Fruit fly (Drosophila melanogaster) whole organism, embryonic: ENCODE data around the gene CG33969.

ENCODE experiments used
- Aef1 ChIP-seq: fragments of 200-800 bp; sonication (Bioruptor generic); IDR thresholded peaks from 3 replicates; pipeline ENCODE4 v1.3.6; 2022; ENCODE audit warnings: missing biosample characterization, missing genetic modification characterization
- Bgb ChIP-seq: fragments of 200-800 bp; sonication (Bioruptor generic); IDR thresholded peaks from 2 replicates; pipeline ENCODE4 v1.3.6; 2022; ENCODE audit warnings: missing biosample characterization, missing genetic modification characterization; ENCODE audit not compliant: partially characterized antibody
- CG1024 ChIP-seq: fragments of 200-800 bp; sonication (Bioruptor generic); IDR thresholded peaks from 2 replicates; pipeline ENCODE4 v1.3.6; 2022; ENCODE audit warnings: missing biosample characterization, missing genetic modification characterization
- CG12071 ChIP-seq: fragments of 200-800 bp; sonication (Bioruptor generic); optimal IDR thresholded peaks from 3 replicates; lab custom pipeline; 2018; ENCODE audit warnings: missing biosample characterization, mild to moderate bottlenecking, missing genetic modification characterization
- CG17328 ChIP-seq: fragments of 200-800 bp; sonication (Bioruptor generic); IDR thresholded peaks from 2 replicates; pipeline ENCODE4 v1.3.6; 2022; ENCODE audit warnings: missing biosample characterization, missing genetic modification characterization
- CG2120 ChIP-seq: fragments of 200-800 bp; sonication (Bioruptor generic); optimal IDR thresholded peaks from 3 replicates; lab custom pipeline; 2016; ENCODE audit warnings: missing biosample characterization, missing genetic modification characterization
- CG2889 ChIP-seq: fragments of 200-800 bp; sonication (Bioruptor generic); IDR thresholded peaks from 3 replicates; pipeline ENCODE4 v1.3.6; 2022; ENCODE audit warnings: missing biosample characterization, missing genetic modification characterization
- CG30020 ChIP-seq: fragments of 200-800 bp; optimal IDR thresholded peaks from 2 replicates; lab custom pipeline; 2019; ENCODE audit warnings: missing biosample characterization, mild to moderate bottlenecking, missing genetic modification characterization, moderate library complexity
- CG31224 ChIP-seq: fragments of 200-800 bp; sonication (Bioruptor generic); IDR thresholded peaks from 2 replicates; pipeline ENCODE4 v1.3.6; 2022; ENCODE audit warnings: missing biosample characterization, missing genetic modification characterization
- CG32532 ChIP-seq: fragments of 200-800 bp; sonication (Bioruptor generic); IDR thresholded peaks from 2 replicates; pipeline ENCODE4 v1.3.6; 2022; ENCODE audit warnings: missing biosample characterization, missing genetic modification characterization
- CG32772 ChIP-seq: fragments of 200-800 bp; sonication (Bioruptor generic); IDR thresholded peaks from 2 replicates; pipeline ENCODE4 v1.3.6; 2022; ENCODE audit warnings: missing biosample characterization, missing genetic modification characterization
- CG34376 ChIP-seq: fragments of 200-800 bp; sonication (Bioruptor generic); optimal IDR thresholded peaks from 2 replicates; lab custom pipeline; 2018; ENCODE audit warnings: missing biosample characterization, mild to moderate bottlenecking, missing genetic modification characterization
- CG5953 ChIP-seq: fragments of 200-800 bp; sonication (Bioruptor generic); IDR thresholded peaks from 2 replicates; pipeline ENCODE4 v1.3.6; 2022; ENCODE audit warnings: missing biosample characterization, missing genetic modification characterization
- CG6272 ChIP-seq: fragments of 200-800 bp; sonication (Bioruptor generic); IDR thresholded peaks from 2 replicates; pipeline ENCODE4 v1.3.6; 2022; ENCODE audit warnings: missing biosample characterization, missing genetic modification characterization
- CG6854 ChIP-seq: fragments of 200-800 bp; sonication (Bioruptor generic); optimal IDR thresholded peaks from 3 replicates; lab custom pipeline; 2017; ENCODE audit warnings: missing biosample characterization, mild to moderate bottlenecking, missing genetic modification characterization
- Dip2 ChIP-seq: fragments of 200-800 bp; sonication (Bioruptor generic); IDR thresholded peaks from 2 replicates; pipeline ENCODE4 v1.3.6; 2022; ENCODE audit warnings: missing biosample characterization, missing genetic modification characterization
- E2f1 ChIP-seq: fragments of 200-800 bp; sonication (Bioruptor generic); IDR thresholded peaks from 2 replicates; pipeline ENCODE4 v1.3.6; 2022; ENCODE audit warnings: missing biosample characterization, missing genetic modification characterization
- GATAe ChIP-seq: fragments of 200-800 bp; sonication (Bioruptor generic); conservative IDR thresholded peaks from 2 replicates; pipeline ENCODE4 v1.3.6; 2022; ENCODE audit warnings: missing biosample characterization, missing genetic modification characterization
- Hmx ChIP-seq: fragments of 200-800 bp; sonication (Bioruptor generic); optimal IDR thresholded peaks from 2 replicates; lab custom pipeline; 2016; ENCODE audit warnings: missing biosample characterization, missing genetic modification characterization
- Myb ChIP-seq: fragments of 200-800 bp; sonication (Bioruptor generic); optimal IDR thresholded peaks from 2 replicates; lab custom pipeline; 2016; ENCODE audit warnings: missing biosample characterization, missing genetic modification characterization
- NK7.1 ChIP-seq: fragments of 200-800 bp; sonication (Bioruptor generic); optimal IDR thresholded peaks from 3 replicates; lab custom pipeline; 2016; ENCODE audit warnings: missing biosample characterization, missing genetic modification characterization
- Neu2 ChIP-seq: fragments of 200-800 bp; sonication (Bioruptor generic); optimal IDR thresholded peaks from 3 replicates; lab custom pipeline; 2016; ENCODE audit warnings: missing biosample characterization, missing genetic modification characterization, borderline replicate concordance
- PHDP ChIP-seq: fragments of 200-800 bp; sonication (Bioruptor generic); optimal IDR thresholded peaks from 3 replicates; lab custom pipeline; 2018; ENCODE audit warnings: missing biosample characterization, mild to moderate bottlenecking, missing genetic modification characterization, moderate library complexity
- Pdp1 ChIP-seq, 2 experiments: fragments of 200-800 bp; sonication (Bioruptor generic); optimal IDR thresholded peaks; 3 replicates each; lab custom pipeline; 2016; ENCODE audit warnings: missing biosample characterization in 2 of 2, missing genetic modification characterization in 2 of 2, mild to moderate bottlenecking in 1 of 2, moderate library complexity in 1 of 2
- Ravus ChIP-seq: fragments of 200-800 bp; sonication (Bioruptor generic); IDR thresholded peaks from 2 replicates; pipeline ENCODE4 v1.3.6; 2022; ENCODE audit warnings: missing biosample characterization, missing genetic modification characterization
- Trl ChIP-seq, 3 experiments: fragments of >200 bp in 2 of 3; fragments of 200-800 bp in 1 of 3; sonication (Bioruptor generic) in 1 of 3; optimal IDR thresholded peaks; 2 replicates in 1 of 3; 3 replicates in 2 of 3; lab custom pipeline; 2016 to 2017; ENCODE audit warnings: missing biosample characterization in 1 of 3, missing genetic modification characterization in 1 of 3
- chinmo ChIP-seq: fragments of 200-800 bp; sonication (Bioruptor generic); IDR thresholded peaks from 4 replicates; pipeline ENCODE4 v1.3.6; 2022; ENCODE audit warnings: missing biosample characterization, missing genetic modification characterization; ENCODE audit not compliant: partially characterized antibody
- cwo ChIP-seq: fragments of 200-800 bp; sonication (Bioruptor generic); optimal IDR thresholded peaks from 3 replicates; lab custom pipeline; 2017; ENCODE audit warnings: missing biosample characterization, missing genetic modification characterization, mild to moderate bottlenecking, moderate library complexity, missing genetic modification reagents
- dm ChIP-seq: fragments of 200-800 bp; sonication (Bioruptor generic); optimal IDR thresholded peaks from 3 replicates; lab custom pipeline; 2016; ENCODE audit warnings: missing biosample characterization, missing genetic modification characterization
- dysf ChIP-seq: fragments of 200-800 bp; sonication (Bioruptor generic); IDR thresholded peaks from 3 replicates; pipeline ENCODE4 v1.3.6; 2022; ENCODE audit warnings: missing biosample characterization, missing genetic modification characterization
- ems ChIP-seq: fragments of 200-800 bp; sonication (Bioruptor generic); optimal IDR thresholded peaks from 3 replicates; lab custom pipeline; 2016; ENCODE audit warnings: missing biosample characterization, missing genetic modification characterization
- fd64A ChIP-seq: fragments of 200-800 bp; sonication (Bioruptor generic); optimal IDR thresholded peaks from 3 replicates; lab custom pipeline; 2018; ENCODE audit warnings: missing biosample characterization, mild to moderate bottlenecking, missing genetic modification characterization
- fd96Cb ChIP-seq: fragments of 200-800 bp; sonication (Bioruptor generic); optimal IDR thresholded peaks from 2 replicates; lab custom pipeline; 2018; ENCODE audit warnings: missing biosample characterization, mild to moderate bottlenecking, missing genetic modification characterization, moderate library complexity
- grau ChIP-seq: fragments of 200-800 bp; optimal IDR thresholded peaks from 3 replicates; lab custom pipeline; 2019; ENCODE audit warnings: missing biosample characterization, mild to moderate bottlenecking, missing genetic modification characterization, moderate library complexity
- grn ChIP-seq: fragments of 200-800 bp; sonication (Bioruptor generic); optimal IDR thresholded peaks from 3 replicates; lab custom pipeline; 2017; ENCODE audit warnings: missing biosample characterization, missing genetic modification characterization
- ind ChIP-seq: fragments of 200-800 bp; sonication (Bioruptor generic); optimal IDR thresholded peaks from 3 replicates; lab custom pipeline; 2016; ENCODE audit warnings: missing biosample characterization, missing genetic modification characterization
- lbe ChIP-seq: fragments of 200-800 bp; sonication (Bioruptor generic); optimal IDR thresholded peaks from 2 replicates; lab custom pipeline; 2016; ENCODE audit warnings: missing biosample characterization, mild to moderate bottlenecking, missing genetic modification characterization
- pan ChIP-seq, 4 experiments: fragments of >200 bp in 3 of 4; fragments of 200-800 bp in 1 of 4; sonication (Bioruptor generic) in 1 of 4; optimal IDR thresholded peaks in 3 of 4; IDR thresholded peaks in 1 of 4; 2 replicates each; pipeline versions ENCODE4 v1.3.6 to Lab custom; 2017 to 2022; ENCODE audit warnings: missing biosample characterization in 2 of 4, missing genetic modification characterization in 2 of 4, mixed read lengths in 1 of 4
- peb ChIP-seq: fragments of 200-800 bp; sonication (Bioruptor generic); IDR thresholded peaks from 2 replicates; pipeline ENCODE4 v1.3.6; 2022; ENCODE audit warnings: missing biosample characterization, missing genetic modification characterization
- seq ChIP-seq: fragments of 200-800 bp; sonication (Bioruptor generic); IDR thresholded peaks from 2 replicates; pipeline ENCODE4 v1.3.6; 2022; ENCODE audit warnings: missing biosample characterization, missing genetic modification characterization
- slou ChIP-seq: fragments of 200-800 bp; sonication (Bioruptor generic); optimal IDR thresholded peaks from 3 replicates; lab custom pipeline; 2016; ENCODE audit warnings: missing biosample characterization, missing genetic modification characterization
- slp2 ChIP-seq: fragments of 200-800 bp; sonication (Bioruptor generic); optimal IDR thresholded peaks from 2 replicates; lab custom pipeline; 2016; ENCODE audit warnings: missing biosample characterization, missing genetic modification characterization
- sna ChIP-seq: fragments of 200-800 bp; sonication (Bioruptor generic); IDR thresholded peaks from 2 replicates; pipeline ENCODE4 v1.3.6; 2022; ENCODE audit warnings: missing biosample characterization, missing genetic modification characterization; ENCODE audit not compliant: partially characterized antibody
- sug ChIP-seq: fragments of 200-800 bp; optimal IDR thresholded peaks from 2 replicates; lab custom pipeline; 2019; ENCODE audit warnings: missing biosample characterization, mild to moderate bottlenecking, missing genetic modification characterization, moderate library complexity
- tap ChIP-seq: fragments of 200-800 bp; optimal IDR thresholded peaks from 3 replicates; lab custom pipeline; 2019; ENCODE audit warnings: missing biosample characterization, mild to moderate bottlenecking, missing genetic modification characterization, moderate library complexity
- vfl ChIP-seq: fragments of 200-800 bp; sonication (Bioruptor generic); optimal IDR thresholded peaks from 2 replicates; lab custom pipeline; 2016; ENCODE audit warnings: missing biosample characterization, missing genetic modification characterization
- z ChIP-seq: fragments of 200-800 bp; sonication (Bioruptor generic); IDR thresholded peaks from 3 replicates; pipeline ENCODE4 v1.3.6; 2022; ENCODE audit warnings: missing biosample characterization, missing genetic modification characterization
- zen ChIP-seq: fragments of 200-800 bp; sonication (Bioruptor generic); optimal IDR thresholded peaks from 3 replicates; lab custom pipeline; 2018; ENCODE audit warnings: missing biosample characterization, mild to moderate bottlenecking, missing genetic modification characterization, moderate library complexity

The CG33969 gene

dm6 chr3L:20353726-20354332 is 39.5 kb downstream of the CG33969 start (continued):
- no peak for TF ChIP-seq CG32772
- TF ChIP-seq CG5953 (GFP tag; lab: Robert Waterston, UW): no peak
- TF ChIP-seq peb (GFP tag; lab: Robert Waterston, UW): no peak
- no peak for TF ChIP-seq slou (GFP tag; lab: Kevin White, UChicago)
- TF ChIP-seq NK7.1 (GFP tag; lab: Kevin White, UChicago): no peak
- TF ChIP-seq Bgb (GFP tag; lab: Robert Waterston, UW): no peak
- TF ChIP-seq ems: no peak
- TF ChIP-seq vfl (GFP tag; lab: Kevin White, UChicago): no peak
- no peak for TF ChIP-seq fd96Cb (tag; lab: Kevin White, UChicago)
- no peak for TF ChIP-seq pan (optimal IDR thresholded peaks at IDR 0.05; lab: Kevin White, UChicago)
- TF ChIP-seq pan (GFP tag; optimal IDR thresholded peaks at IDR 0.05 in 1 of 2, IDR thresholded peaks at IDR 0.05 in 1 of 2): no peak
- no peak for TF ChIP-seq CG12071 (GFP tag; lab: Kevin White, UChicago)
- no peak for TF ChIP-seq Hmx
- TF ChIP-seq CG34376: peak; percentile 56
- no peak for TF ChIP-seq slp2 (GFP tag; lab: Kevin White, UChicago)
- TF ChIP-seq Trl (optimal IDR thresholded peaks at IDR 0.05; lab: Kevin White, UChicago): peak in 1 of 2 experiments; percentile 1
- TF ChIP-seq Trl (GFP tag; optimal IDR thresholded peaks at IDR 0.05; lab: Kevin White, UChicago): no peak
- peak; percentile 51 for TF ChIP-seq sug (tag; lab: Kevin White, UChicago)
- TF ChIP-seq CG30020 (tag; lab: Kevin White, UChicago): no peak
- TF ChIP-seq CG2120: peak; percentile 4
- TF ChIP-seq CG1024 (GFP tag; lab: Robert Waterston, UW): 0 out of 2 replicates have a peak, but pooled peaks have one; percentile 18
- TF ChIP-seq Myb: no peak
- TF ChIP-seq GATAe (GFP tag; lab: Robert Waterston, UW): peak; percentile 23; the same call in 1 of the 2 replicates
- TF ChIP-seq sna (GFP tag; lab: Robert Waterston, UW): no peak
- TF ChIP-seq Neu2 (GFP tag; lab: Kevin White, UChicago): no peak
- no peak for TF ChIP-seq Dip2
- TF ChIP-seq ind: no peak
- TF ChIP-seq grau: no peak
- TF ChIP-seq seq (GFP tag; lab: Robert Waterston, UW): no peak
- peak; percentile 72; the same call in 1 of the 4 replicates for TF ChIP-seq chinmo
- no peak for TF ChIP-seq CG31224 (GFP tag; lab: Robert Waterston, UW)
- no peak for TF ChIP-seq E2f1 (GFP tag; lab: Robert Waterston, UW)
- TF ChIP-seq CG32532: no peak
- TF ChIP-seq tap (tag; lab: Kevin White, UChicago): no peak
- TF ChIP-seq CG17328: no peak
- TF ChIP-seq zen (tag; lab: Kevin White, UChicago): no peak
- no peak for TF ChIP-seq Aef1 (GFP tag; lab: Robert Waterston, UW)
- no peak for TF ChIP-seq CG6272
- TF ChIP-seq PHDP (tag; lab: Kevin White, UChicago): no peak
- no peak for TF ChIP-seq Ravus
- TF ChIP-seq Pdp1 (GFP tag; optimal IDR thresholded peaks at IDR 0.05; lab: Kevin White, UChicago): no peak
- no peak for TF ChIP-seq z (GFP tag; lab: Robert Waterston, UW)
- peak; percentile 24 for TF ChIP-seq lbe (GFP tag; lab: Kevin White, UChicago)
- TF ChIP-seq fd64A (GFP tag; lab: Kevin White, UChicago): no peak
- TF ChIP-seq cwo (GFP tag; lab: Kevin White, UChicago): peak; percentile 3
- TF ChIP-seq CG6854 (GFP tag; lab: Kevin White, UChicago): no peak
- no peak for TF ChIP-seq CG2889 (GFP tag; lab: Robert Waterston, UW)
- no peak for TF ChIP-seq dysf
- no peak for TF ChIP-seq dm (GFP tag; lab: Kevin White, UChicago)
- TF ChIP-seq grn (GFP tag; lab: Kevin White, UChicago): peak; percentile 94
